Fruit fly (Drosophila melanogaster): ENCODE measurements around the gene CG14443.

Gene CG14443

dm6 chrX:6621566-6622006 lies 12.2 kb upstream of the CG14443 start (continued):
- peak; percentile 64 for TF ChIP-seq CG9932 (GFP tag; IDR thresholded peaks at IDR 0.05)
- TF ChIP-seq sisA (GFP tag; IDR thresholded peaks at IDR 0.05), result peak; percentile 40; the same call in 1 of the 2 replicates
- TF ChIP-seq CG31441 (GFP tag; IDR thresholded peaks at IDR 0.05), result peak; percentile 46
- no peak for TF ChIP-seq cg (GFP tag; optimal IDR thresholded peaks at IDR 0.05)
- no peak for TF ChIP-seq CG15011 (GFP tag; optimal IDR thresholded peaks at IDR 0.05)
- peak; percentile 28 for TF ChIP-seq CG12155 (GFP tag; optimal IDR thresholded peaks at IDR 0.05)
- peak; percentile 37; the same call in 1 of the 3 replicates for TF ChIP-seq CG34422 (GFP tag; IDR thresholded peaks at IDR 0.05)
- TF ChIP-seq CG4820 (GFP tag; optimal IDR thresholded peaks at IDR 0.05), result peak; percentile 9
- TF ChIP-seq CG13424 (tag; optimal IDR thresholded peaks at IDR 0.05), result peak; percentile 23
- TF ChIP-seq CG6254 (GFP tag; optimal IDR thresholded peaks at IDR 0.05), result peak; percentile 44
- 0 out of 2 replicates have a peak, but pooled peaks have one; percentile 27 for TF ChIP-seq Taf1 (GFP tag; IDR thresholded peaks at IDR 0.05)
- peak; percentile 67 for TF ChIP-seq gem (tag; optimal IDR thresholded peaks at IDR 0.05)
- TF ChIP-seq Fer1 (GFP tag; optimal IDR thresholded peaks at IDR 0.05), result no peak
- peak; percentile 47 for TF ChIP-seq phol (tag; optimal IDR thresholded peaks at IDR 0.05)
- peak; percentile 64 for TF ChIP-seq CG7839 (tag; optimal IDR thresholded peaks at IDR 0.05)
- peak; percentile 41; the same call in 1 of the 2 replicates for TF ChIP-seq CG4404 (GFP tag; IDR thresholded peaks at IDR 0.05)
- peak; percentile 12 for TF ChIP-seq ERR (GFP tag; optimal IDR thresholded peaks at IDR 0.05)
- TF ChIP-seq CG6689 (GFP tag; IDR thresholded peaks at IDR 0.05), result peak; percentile 64
- no peak for TF ChIP-seq Usf (GFP tag; optimal IDR thresholded peaks at IDR 0.05)
- no peak for TF ChIP-seq CG8944 (GFP tag; optimal IDR thresholded peaks at IDR 0.05)
- peak; percentile 62 for TF ChIP-seq CG14014 (GFP tag; IDR thresholded peaks at IDR 0.05)
- peak; percentile 31 for TF ChIP-seq CG4424 (GFP tag; optimal IDR thresholded peaks at IDR 0.05)
- peak; percentile 61; the same call in 1 of the 2 replicates for TF ChIP-seq ranshi (GFP tag; IDR thresholded peaks at IDR 0.05)
- TF ChIP-seq sens-2 (GFP tag; IDR thresholded peaks at IDR 0.05), result no peak
- peak; percentile 21 for TF ChIP-seq CG15696 (tag; optimal IDR thresholded peaks at IDR 0.05)
- TF ChIP-seq CG11695 (GFP tag; IDR thresholded peaks at IDR 0.05), result peak; percentile 48; the same call in 1 of the 3 replicates
- no peak for TF ChIP-seq Gsc (GFP tag; IDR thresholded peaks at IDR 0.05)
- TF ChIP-seq HLH3B (GFP tag; IDR thresholded peaks at IDR 0.05), result 0 out of 2 replicates have a peak, but pooled peaks have one; percentile 24
- peak; percentile 21 for TF ChIP-seq CG8388 (GFP tag; optimal IDR thresholded peaks at IDR 0.05)
- TF ChIP-seq CG2678 (tag; optimal IDR thresholded peaks at IDR 0.05), result peak; percentile 64
- TF ChIP-seq her (GFP tag; optimal IDR thresholded peaks at IDR 0.05), result no peak
- TF ChIP-seq dmrt99B (tag; optimal IDR thresholded peaks at IDR 0.05), result peak; percentile 35
- TF ChIP-seq D19A (tag; optimal IDR thresholded peaks at IDR 0.05), result peak; percentile 41
- TF ChIP-seq CG12391 (tag; optimal IDR thresholded peaks at IDR 0.05), result peak; percentile 43
- TF ChIP-seq Ssrp (tag; optimal IDR thresholded peaks at IDR 0.05), result peak; percentile 38
- no peak for TF ChIP-seq CG10321 (GFP tag; IDR thresholded peaks at IDR 0.05)
- peak; percentile 31 for TF ChIP-seq CoRest (tag; optimal IDR thresholded peaks at IDR 0.05)
- TF ChIP-seq sob (GFP tag; IDR thresholded peaks at IDR 0.05), result peak; percentile 58
- peak; percentile 50 for TF ChIP-seq tin (GFP tag; optimal IDR thresholded peaks at IDR 0.05)
- TF ChIP-seq CG12236 (GFP tag; optimal IDR thresholded peaks at IDR 0.05), result no peak
- TF ChIP-seq CG14667 (GFP tag; IDR thresholded peaks at IDR 0.05), result peak; percentile 46; the same call in 1 of the 2 replicates
- TF ChIP-seq Xbp1 (GFP tag; optimal IDR thresholded peaks at IDR 0.05), result peak; percentile 22
- TF ChIP-seq CG14710 (tag; optimal IDR thresholded peaks at IDR 0.05), result peak; percentile 43
- peak; percentile 51; the same call in 1 of the 2 replicates for TF ChIP-seq wdn (GFP tag; IDR thresholded peaks at IDR 0.05)
- TF ChIP-seq CG17328 (GFP tag; IDR thresholded peaks at IDR 0.05), result peak; percentile 48; the same call in 1 of the 2 replicates
- no peak for TF ChIP-seq gce (GFP tag; IDR thresholded peaks at IDR 0.05)
- TF ChIP-seq CG17829 (tag; optimal IDR thresholded peaks at IDR 0.05), result peak; percentile 47
- TF ChIP-seq Ada2b (GFP tag; IDR thresholded peaks at IDR 0.05), result peak; percentile 52
- peak; percentile 27 for TF ChIP-seq Side (GFP tag; optimal IDR thresholded peaks at IDR 0.05)
- TF ChIP-seq sd (tag; optimal IDR thresholded peaks at IDR 0.05), result no peak
- TF ChIP-seq Med (GFP tag), result peak; percentile 86

Data from whole organism, embryonic.